Worm (Caenorhabditis elegans) whole organism, mixed stage, embryonic: ENCODE data around the gene disl-2.

Experiments
- M03D4.4 ChIP-seq: sonication (generic microtip); optimal IDR thresholded peaks from 2 replicates; lab custom pipeline; 2017; ENCODE audit warnings: mild to moderate bottlenecking, missing genetic modification characterization, missing compliant biosample characterization
- bed-3 ChIP-seq: fragments of 200-800 bp; sonication (Bioruptor generic); optimal IDR thresholded peaks from 3 replicates; lab custom pipeline; 2018; ENCODE audit warnings: mild to moderate bottlenecking, missing genetic modification characterization, moderate library complexity, missing compliant biosample characterization
- blmp-1 ChIP-seq: fragments of 150-350 bp; optimal IDR thresholded peaks from 2 replicates; lab custom pipeline; 2014; ENCODE audit warnings: missing biosample characterization, missing genetic modification characterization
- ceh-39 ChIP-seq: fragments of 150-350 bp; optimal IDR thresholded peaks from 2 replicates; lab custom pipeline; 2014; ENCODE audit warnings: missing biosample characterization, missing genetic modification characterization
- ceh-43 ChIP-seq: fragments of 200-800 bp; sonication (Bioruptor generic); optimal IDR thresholded peaks from 2 replicates; lab custom pipeline; 2018; ENCODE audit warnings: mild to moderate bottlenecking, missing genetic modification characterization, moderate library complexity, missing compliant biosample characterization
- ceh-83 ChIP-seq: fragments of 200-800 bp; sonication (Bioruptor generic); optimal IDR thresholded peaks from 2 replicates; lab custom pipeline; 2018; ENCODE audit warnings: mild to moderate bottlenecking, missing genetic modification characterization, missing compliant biosample characterization
- ces-1 ChIP-seq: fragments of 150-350 bp; optimal IDR thresholded peaks from 2 replicates; lab custom pipeline; 2014; ENCODE audit warnings: missing biosample characterization, missing genetic modification reagents, missing genetic modification characterization
- cnd-1 ChIP-seq: fragments of 200-800 bp; sonication (Bioruptor generic); optimal IDR thresholded peaks from 2 replicates; lab custom pipeline; 2018; ENCODE audit warnings: mild to moderate bottlenecking, missing genetic modification characterization, missing compliant biosample characterization
- elt-1 ChIP-seq: sonication (generic microtip); optimal IDR thresholded peaks from 2 replicates; lab custom pipeline; 2017; ENCODE audit warnings: missing genetic modification characterization, mild to moderate bottlenecking, missing compliant biosample characterization, antibody characterized with exemption, moderate library complexity, borderline replicate concordance; ENCODE audit not compliant: insufficient read depth
- elt-3 ChIP-seq: fragments of 150-350 bp; optimal IDR thresholded peaks from 2 replicates; lab custom pipeline; 2014; ENCODE audit warnings: missing biosample characterization, missing genetic modification characterization
- flh-1 ChIP-seq: fragments of 200-800 bp; sonication (Bioruptor generic); optimal IDR thresholded peaks from 2 replicates; lab custom pipeline; 2018; ENCODE audit warnings: mild to moderate bottlenecking, missing genetic modification characterization, moderate library complexity, missing compliant biosample characterization
- ham-2 ChIP-seq: fragments of 200-800 bp; sonication (Bioruptor generic); optimal IDR thresholded peaks from 2 replicates; lab custom pipeline; 2018; ENCODE audit warnings: mild to moderate bottlenecking, missing genetic modification characterization, missing compliant biosample characterization
- hlh-1 ChIP-seq: fragments of 150-350 bp; optimal IDR thresholded peaks from 2 replicates; lab custom pipeline; 2014; ENCODE audit warnings: missing biosample characterization, missing genetic modification reagents, missing genetic modification characterization
- lin-13 ChIP-seq: fragments of 150-350 bp; optimal IDR thresholded peaks from 2 replicates; lab custom pipeline; 2014; ENCODE audit warnings: missing biosample characterization, missing genetic modification characterization
- lin-32 ChIP-seq: fragments of 200-800 bp; sonication (Bioruptor generic); optimal IDR thresholded peaks from 2 replicates; lab custom pipeline; 2018; ENCODE audit warnings: mild to moderate bottlenecking, missing genetic modification characterization, missing compliant biosample characterization
- lsy-2 ChIP-seq: fragments of 150-350 bp; optimal IDR thresholded peaks from 2 replicates; lab custom pipeline; 2014; ENCODE audit warnings: missing biosample characterization, missing genetic modification characterization
- mep-1 ChIP-seq: fragments of 150-350 bp; optimal IDR thresholded peaks from 2 replicates; lab custom pipeline; 2017; ENCODE audit warnings: missing biosample characterization, missing genetic modification reagents, missing genetic modification characterization, inconsistent platforms
- mls-2 ChIP-seq: sonication (generic microtip); optimal IDR thresholded peaks from 2 replicates; lab custom pipeline; 2016; ENCODE audit warnings: mild to moderate bottlenecking, missing genetic modification characterization, moderate library complexity, missing compliant biosample characterization
- nhr-2 ChIP-seq: fragments of 150-350 bp; optimal IDR thresholded peaks from 2 replicates; lab custom pipeline; 2014; ENCODE audit warnings: missing biosample characterization, missing genetic modification characterization
- nhr-237 ChIP-seq: fragments of 150-350 bp; optimal IDR thresholded peaks from 2 replicates; lab custom pipeline; 2014; ENCODE audit warnings: missing biosample characterization, missing genetic modification characterization
- nhr-76 ChIP-seq: sonication (generic microtip); optimal IDR thresholded peaks from 2 replicates; lab custom pipeline; 2017; ENCODE audit warnings: missing biosample characterization, missing genetic modification characterization
- pha-4 ChIP-seq: fragments of 150-350 bp; optimal IDR thresholded peaks from 2 replicates; lab custom pipeline; 2018; ENCODE audit warnings: missing biosample characterization, missing genetic modification reagents, missing genetic modification characterization
- sem-2 ChIP-seq: fragments of 200-800 bp; sonication (Bioruptor generic); optimal IDR thresholded peaks from 2 replicates; lab custom pipeline; 2018; ENCODE audit warnings: mild to moderate bottlenecking, missing genetic modification characterization, missing compliant biosample characterization
- snpc-4 ChIP-seq: fragments of 150-350 bp; optimal IDR thresholded peaks from 2 replicates; lab custom pipeline; 2014; ENCODE audit warnings: missing biosample characterization, missing genetic modification characterization
- sptf-1 ChIP-seq: sonication (generic microtip); optimal IDR thresholded peaks from 2 replicates; lab custom pipeline; 2017; ENCODE audit warnings: mild to moderate bottlenecking, missing genetic modification characterization, moderate library complexity, missing compliant biosample characterization
- tbx-8 ChIP-seq: fragments of 200-800 bp; sonication (Bioruptor generic); optimal IDR thresholded peaks from 2 replicates; lab custom pipeline; 2018; ENCODE audit warnings: mild to moderate bottlenecking, missing genetic modification characterization, moderate library complexity, missing compliant biosample characterization
- unc-120 ChIP-seq: sonication (generic microtip); optimal IDR thresholded peaks from 2 replicates; lab custom pipeline; 2017; ENCODE audit warnings: missing genetic modification characterization, missing compliant biosample characterization; ENCODE audit not compliant: poor library complexity, severe bottlenecking
- unc-39 ChIP-seq: fragments of 150-350 bp; optimal IDR thresholded peaks from 2 replicates; lab custom pipeline; 2014; ENCODE audit warnings: missing biosample characterization, missing genetic modification characterization
- zip-8 ChIP-seq: fragments of 150-350 bp; optimal IDR thresholded peaks from 2 replicates; lab custom pipeline; 2014; ENCODE audit warnings: missing biosample characterization, missing genetic modification characterization
- ztf-11 ChIP-seq: fragments of 150-350 bp; optimal IDR thresholded peaks from 2 replicates; lab custom pipeline; 2014; ENCODE audit warnings: missing biosample characterization, missing genetic modification characterization

disl-2 gene

ce11 chrIII:5436306-5436705, 6.7 kb upstream of the disl-2 start:
- TF ChIP-seq sptf-1 (tag; lab: Kevin White, UChicago) (no peak), unc-120 (no peak), ceh-83 (GFP tag; lab: Kevin White, UChicago) (no peak), nhr-2 (no peak), nhr-76 (no peak), ham-2 (peak; percentile 59)

DNA sequence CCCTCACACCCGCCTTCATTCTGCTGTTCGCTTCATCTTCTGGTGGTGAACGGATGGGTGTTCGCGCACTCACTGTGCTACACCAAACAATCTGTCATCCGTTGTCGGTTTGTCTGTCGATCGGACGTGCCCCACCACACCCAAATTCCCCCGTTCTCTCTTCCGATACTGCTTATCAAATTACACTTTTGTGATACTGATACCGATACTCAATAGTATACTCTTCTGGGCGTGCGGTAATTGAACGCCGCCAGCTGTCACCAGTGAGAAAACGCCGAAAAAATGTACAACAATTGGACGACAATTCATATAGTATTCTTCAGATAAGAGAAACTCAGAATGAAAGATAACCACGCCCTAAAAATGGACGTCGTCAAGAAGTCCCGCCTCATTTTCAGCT, 4.9 kb upstream of the disl-2 start:
- no peak for TF ChIP-seq lsy-2 (tag; lab: Kevin White, UChicago)
- TF ChIP-seq cnd-1 (tag; lab: Kevin White, UChicago) = peak; percentile 39
- TF ChIP-seq hlh-1 (tag; lab: Kevin White, UChicago) = peak; percentile 65

DNA sequence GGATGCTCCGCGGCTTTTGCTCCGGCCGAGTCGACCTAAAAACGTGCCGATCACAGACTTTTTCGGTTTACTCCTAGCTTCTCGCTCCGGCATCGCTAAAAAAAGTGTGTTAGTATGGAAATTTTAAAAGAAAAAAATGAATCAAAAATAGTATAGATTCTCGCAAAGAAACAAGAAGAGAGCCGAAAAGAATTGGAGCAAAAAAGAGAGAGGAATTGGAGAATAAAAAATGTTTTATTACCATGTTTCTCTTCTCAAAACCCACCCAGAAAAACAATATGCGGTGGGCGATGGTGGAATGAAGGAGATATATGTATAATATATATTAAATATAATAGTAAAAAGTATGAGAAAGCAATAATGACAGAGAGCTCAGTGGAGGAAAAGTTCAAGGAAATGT, 2.4 kb upstream of the disl-2 start, which contains the start of gene W03A5.6:
Gene W03A5.6 (minus strand): TSS at position 101 of the 400 bp plus-strand sequence.
- no peak for TF ChIP-seq ztf-11 (tag; lab: Kevin White, UChicago)
- no peak for TF ChIP-seq sptf-1 (tag; lab: Kevin White, UChicago)
- no peak for TF ChIP-seq ham-2
- no peak for TF ChIP-seq snpc-4 (tag; lab: Kevin White, UChicago)
- no peak for TF ChIP-seq flh-1
- TF ChIP-seq ces-1 (GFP tag; lab: Kevin White, UChicago) = no peak
- TF ChIP-seq elt-3 = no peak
- TF ChIP-seq ceh-83 (GFP tag; lab: Kevin White, UChicago) = no peak
- TF ChIP-seq nhr-237 = no peak
- TF ChIP-seq lin-13 (tag; lab: Kevin White, UChicago) = no peak
- no peak for TF ChIP-seq elt-1 (tag; lab: Kevin White, UChicago)
- no peak for TF ChIP-seq M03D4.4 (tag; lab: Kevin White, UChicago)

DNA sequence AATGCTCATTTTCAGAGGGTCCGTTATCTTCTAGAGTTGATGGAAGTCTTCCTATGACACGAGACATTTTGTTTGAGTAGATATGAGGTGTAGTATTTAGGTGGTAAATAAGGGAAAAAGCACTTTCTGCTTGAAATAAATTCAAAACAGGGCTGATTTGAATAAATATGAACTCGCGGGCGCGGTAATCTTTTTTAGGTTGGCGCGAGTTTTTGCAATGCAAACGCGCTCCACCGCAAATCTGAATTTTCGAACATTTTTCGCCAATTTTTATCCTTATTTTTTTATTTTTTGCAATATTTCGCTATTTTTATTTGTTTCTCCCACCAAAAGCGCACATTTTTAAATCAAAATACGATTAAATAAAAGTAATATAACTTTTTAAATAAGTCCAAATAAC, 5.2 kb downstream of the disl-2 start, which contains the start of gene skpt-1:
Gene skpt-1 (minus strand): TSS at position 219 of the 400 bp plus-strand sequence.
- TF ChIP-seq unc-39 (tag; lab: Kevin White, UChicago) (no peak), hlh-1 (tag; lab: Kevin White, UChicago) (no peak), M03D4.4 (tag; lab: Kevin White, UChicago) (no peak), blmp-1 (no peak), nhr-76 (no peak), nhr-237 (peak; percentile 16), ham-2 (no peak), pha-4 (no peak), bed-3 (GFP tag; lab: Kevin White, UChicago) (no peak), mep-1 (tag; lab: Kevin White, UChicago) (peak; percentile 59), mls-2 (no peak), elt-3 (no peak), sem-2 (no peak), ceh-43 (no peak), ces-1 (GFP tag; lab: Kevin White, UChicago) (peak; percentile 35), cnd-1 (tag; lab: Kevin White, UChicago) (no peak), tbx-8 (no peak), unc-120 (no peak), zip-8 (no peak), sptf-1 (tag; lab: Kevin White, UChicago) (no peak), ceh-39 (no peak), lsy-2 (tag; lab: Kevin White, UChicago) (peak; percentile 63), snpc-4 (tag; lab: Kevin White, UChicago) (no peak), lin-32 (GFP tag; lab: Kevin White, UChicago) (no peak), elt-1 (tag; lab: Kevin White, UChicago) (no peak)

DNA sequence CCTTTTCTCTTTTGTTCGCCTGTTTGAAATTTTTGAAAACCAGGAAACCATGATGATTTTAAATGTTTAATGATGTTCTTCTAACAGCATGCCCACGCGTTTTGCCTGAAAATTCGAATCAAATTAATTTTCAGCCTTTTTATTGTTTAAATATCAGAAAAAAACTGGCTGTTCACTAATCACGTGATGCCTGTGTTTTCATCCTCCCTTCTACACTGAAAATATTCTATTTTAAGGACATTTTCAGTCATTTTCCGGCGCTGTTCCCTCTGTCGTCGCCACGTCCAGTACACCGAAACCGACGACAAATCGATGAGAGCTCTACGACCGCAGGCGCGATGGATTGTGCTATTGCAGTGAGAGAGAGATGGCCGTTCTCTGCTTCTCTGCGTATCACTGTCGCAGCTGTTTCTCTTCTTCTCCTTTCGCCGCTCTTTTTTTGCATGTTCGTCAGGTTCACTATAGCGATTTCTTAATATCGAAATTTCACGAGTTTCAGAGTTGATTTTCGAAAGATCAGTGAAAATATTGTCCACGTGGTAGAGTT, 6.9 kb downstream of the disl-2 start, which contains the start of gene F48E8.8:
Gene F48E8.8 (minus strand): TSS at position 51 of the 547 bp plus-strand sequence.
- TF ChIP-seq hlh-1 (tag; lab: Kevin White, UChicago) = peak; percentile 87
- no peak for TF ChIP-seq elt-1 (tag; lab: Kevin White, UChicago)
- no peak for TF ChIP-seq ham-2
- peak; percentile 30 for TF ChIP-seq ces-1 (GFP tag; lab: Kevin White, UChicago)
- peak; percentile 49 for TF ChIP-seq lsy-2 (tag; lab: Kevin White, UChicago)
- TF ChIP-seq mep-1 (tag; lab: Kevin White, UChicago) = peak; percentile 28
- TF ChIP-seq lin-13 (tag; lab: Kevin White, UChicago) = peak; percentile 11
- TF ChIP-seq unc-120 = peak; percentile 70
- TF ChIP-seq pha-4 = no peak
- no peak for TF ChIP-seq sem-2
- TF ChIP-seq blmp-1 = no peak
- TF ChIP-seq, all 35 proteins: peak for 6
